Fruit fly (Drosophila melanogaster): Measurements from ENCODE around the gene Galphaf.

DNA sequence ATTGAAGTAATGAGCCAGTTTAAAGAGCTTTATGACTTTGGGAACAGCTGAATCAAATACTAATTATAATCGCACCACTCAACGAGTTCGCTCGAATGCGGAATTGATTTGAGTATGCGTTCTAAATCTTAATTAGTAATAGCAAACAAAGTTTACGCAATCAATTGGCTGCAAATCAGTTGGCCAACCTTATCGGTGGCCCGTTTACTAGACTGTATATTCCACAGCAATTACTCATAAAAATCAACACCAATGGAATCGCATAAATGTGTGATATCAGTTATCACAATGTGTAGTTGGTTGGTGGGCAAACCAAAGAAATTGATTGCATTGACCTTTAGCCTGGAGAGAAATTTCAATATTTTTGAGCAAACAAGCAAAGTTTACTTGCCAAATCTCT is 15.2 kb downstream of the Galphaf start:
- TF ChIP-seq Elba2 (GFP tag; optimal IDR thresholded peaks at IDR 0.05) (no peak), Dfd (GFP tag; optimal IDR thresholded peaks at IDR 0.05) (no peak), crol (GFP tag; IDR thresholded peaks at IDR 0.05) (no peak), CG12769 (tag; optimal IDR thresholded peaks at IDR 0.05) (no peak), Oli (tag; optimal IDR thresholded peaks at IDR 0.05) (no peak), Dll (GFP tag; IDR thresholded peaks at IDR 0.05; ENCODE audit: partially characterized antibody) (no peak), usp (GFP tag; optimal IDR thresholded peaks at IDR 0.05) (no peak)

All from whole organism, embryonic.